Fruit fly (Drosophila melanogaster) whole organism, adult: ENCODE data around the gene Fatp1.

Source experiments
- CG11617 ChIP-seq: fragments of 200-800 bp; sonication (Bioruptor generic); optimal IDR thresholded peaks from 2 replicates; lab custom pipeline; 2017; ENCODE audit warnings: mild to moderate bottlenecking, missing biosample characterization, missing genetic modification reagents, missing genetic modification characterization
- CG12768 ChIP-seq: fragments of 200-800 bp; sonication (Bioruptor generic); optimal IDR thresholded peaks from 2 replicates; lab custom pipeline; 2017; ENCODE audit warnings: missing biosample characterization, missing genetic modification characterization, mild to moderate bottlenecking, moderate library complexity, missing genetic modification reagents
- CG14711 ChIP-seq: fragments of 200-800 bp; sonication (Bioruptor generic); optimal IDR thresholded peaks from 2 replicates; lab custom pipeline; 2018; ENCODE audit warnings: missing biosample characterization, mild to moderate bottlenecking, missing genetic modification characterization, moderate library complexity
- CG1620 ChIP-seq: fragments of 200-800 bp; sonication (Bioruptor generic); optimal IDR thresholded peaks from 2 replicates; lab custom pipeline; 2016; ENCODE audit warnings: missing biosample characterization, missing genetic modification characterization
- CG33017 ChIP-seq: fragments of 200-800 bp; sonication (Bioruptor generic); optimal IDR thresholded peaks from 2 replicates; lab custom pipeline; 2018; ENCODE audit warnings: missing biosample characterization, mild to moderate bottlenecking, missing genetic modification characterization, moderate library complexity
- CG5204 ChIP-seq: fragments of 200-800 bp; sonication (Bioruptor generic); optimal IDR thresholded peaks from 2 replicates; lab custom pipeline; 2016; ENCODE audit warnings: missing biosample characterization, missing genetic modification characterization
- CG7045 ChIP-seq: fragments of 200-800 bp; sonication (Bioruptor generic); optimal IDR thresholded peaks from 2 replicates; lab custom pipeline; 2017; ENCODE audit warnings: missing biosample characterization, mild to moderate bottlenecking, missing genetic modification characterization
- CG7101 ChIP-seq: fragments of 200-800 bp; sonication (Bioruptor generic); optimal IDR thresholded peaks from 2 replicates; lab custom pipeline; 2018; ENCODE audit warnings: missing biosample characterization, mild to moderate bottlenecking, missing genetic modification characterization, moderate library complexity
- Clk ChIP-seq: fragments of 200-800 bp; sonication (Bioruptor generic); optimal IDR thresholded peaks from 2 replicates; lab custom pipeline; 2017; ENCODE audit warnings: missing biosample characterization, missing genetic modification characterization
- Crg-1 ChIP-seq: fragments of 200-800 bp; sonication (Bioruptor generic); optimal IDR thresholded peaks from 2 replicates; lab custom pipeline; 2016; ENCODE audit warnings: missing biosample characterization, missing genetic modification characterization
- Hr96 ChIP-seq: fragments of 200-800 bp; sonication (Bioruptor generic); optimal IDR thresholded peaks from 2 replicates; lab custom pipeline; 2016; ENCODE audit warnings: missing biosample characterization, missing genetic modification characterization
- Mnt ChIP-seq: fragments of 200-800 bp; sonication (Bioruptor generic); optimal IDR thresholded peaks from 2 replicates; lab custom pipeline; 2016; ENCODE audit warnings: missing biosample characterization, mild to moderate bottlenecking, missing genetic modification characterization
- bab1 ChIP-seq: fragments of 200-800 bp; sonication (Bioruptor generic); optimal IDR thresholded peaks from 3 replicates; lab custom pipeline; 2019; ENCODE audit warnings: missing biosample characterization, mild to moderate bottlenecking, missing genetic modification characterization, moderate library complexity
- cic ChIP-seq: fragments of 200-800 bp; sonication (Bioruptor generic); optimal IDR thresholded peaks from 2 replicates; lab custom pipeline; 2017; ENCODE audit warnings: missing biosample characterization, mild to moderate bottlenecking, missing genetic modification characterization, moderate library complexity
- cnc ChIP-seq, 2 experiments: fragments of >200 bp; optimal IDR thresholded peaks; 2 replicates each; lab custom pipeline; 2017
- kay ChIP-seq: fragments of 200-800 bp; sonication (Bioruptor generic); peaks from one replicate; lab custom pipeline; 2016; ENCODE audit warnings: missing biosample characterization, missing genetic modification characterization, borderline replicate concordance
- ovo ChIP-seq: fragments of 200-800 bp; sonication (Bioruptor generic); optimal IDR thresholded peaks from 2 replicates; lab custom pipeline; 2016; ENCODE audit warnings: missing biosample characterization, missing genetic modification characterization
- pad ChIP-seq: fragments of 200-800 bp; sonication (Bioruptor generic); optimal IDR thresholded peaks from 3 replicates; lab custom pipeline; 2017; ENCODE audit warnings: missing biosample characterization, missing genetic modification characterization, mild to moderate bottlenecking, moderate library complexity, missing genetic modification reagents
- tj ChIP-seq: fragments of 200-800 bp; sonication (Bioruptor generic); optimal IDR thresholded peaks from 3 replicates; lab custom pipeline; 2017; ENCODE audit warnings: missing biosample characterization, mild to moderate bottlenecking, missing genetic modification characterization, moderate library complexity
- toe ChIP-seq: fragments of 200-800 bp; sonication (Bioruptor generic); optimal IDR thresholded peaks from 2 replicates; lab custom pipeline; 2016; ENCODE audit warnings: missing biosample characterization, missing genetic modification characterization

Fatp1 gene

DNA sequence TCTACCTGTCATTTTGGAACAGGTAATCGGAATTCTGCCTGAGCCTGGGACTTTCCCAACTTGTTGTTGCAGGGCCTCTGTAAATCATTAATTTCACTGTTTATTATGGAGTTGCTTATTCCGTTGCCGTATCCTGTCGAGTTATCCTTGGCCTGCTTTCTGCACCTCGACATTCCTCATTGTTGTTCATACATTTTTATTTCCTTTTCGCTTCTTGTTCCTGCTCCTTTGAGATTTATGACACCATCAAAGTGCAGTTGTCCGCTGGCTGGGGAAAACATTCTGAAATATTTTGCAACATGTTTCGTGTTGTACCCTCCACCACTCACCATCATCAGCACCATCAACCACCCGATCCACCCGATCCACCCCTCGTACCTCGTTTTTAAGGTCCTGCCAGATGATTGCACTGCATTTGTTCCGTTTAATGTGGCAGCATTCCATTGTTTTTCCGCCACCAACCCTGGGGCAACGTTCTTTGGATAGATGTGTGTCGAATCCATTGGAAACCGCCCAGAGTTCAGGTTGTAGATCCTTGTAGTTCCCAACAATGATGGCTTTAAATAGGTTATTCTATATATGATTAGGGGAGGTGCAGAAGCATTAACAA, 31.9 kb upstream of the Fatp1 start:
- no peak for TF ChIP-seq kay (GFP tag; lab: Kevin White, UChicago)
- TF ChIP-seq Crg-1, result no peak
- TF ChIP-seq ovo (GFP tag; lab: Kevin White, UChicago), result no peak
- TF ChIP-seq CG1620 (GFP tag; lab: Kevin White, UChicago), result no peak
- TF ChIP-seq tj (GFP tag; lab: Kevin White, UChicago), result no peak
- TF ChIP-seq pad (GFP tag; lab: Kevin White, UChicago), result no peak
- TF ChIP-seq cic, result no peak
- no peak for TF ChIP-seq bab1 (GFP tag; lab: Kevin White, UChicago)
- TF ChIP-seq CG12768 (GFP tag; lab: Kevin White, UChicago), result no peak
- no peak for TF ChIP-seq CG7101 (tag; lab: Kevin White, UChicago)
- no peak for TF ChIP-seq cnc (optimal IDR thresholded peaks at IDR 0.05; lab: Kevin White, UChicago)
- TF ChIP-seq CG14711, result no peak
- TF ChIP-seq toe (GFP tag; lab: Kevin White, UChicago), result no peak
- TF ChIP-seq CG33017 (tag; lab: Kevin White, UChicago), result no peak
- TF ChIP-seq CG5204, result no peak

DNA sequence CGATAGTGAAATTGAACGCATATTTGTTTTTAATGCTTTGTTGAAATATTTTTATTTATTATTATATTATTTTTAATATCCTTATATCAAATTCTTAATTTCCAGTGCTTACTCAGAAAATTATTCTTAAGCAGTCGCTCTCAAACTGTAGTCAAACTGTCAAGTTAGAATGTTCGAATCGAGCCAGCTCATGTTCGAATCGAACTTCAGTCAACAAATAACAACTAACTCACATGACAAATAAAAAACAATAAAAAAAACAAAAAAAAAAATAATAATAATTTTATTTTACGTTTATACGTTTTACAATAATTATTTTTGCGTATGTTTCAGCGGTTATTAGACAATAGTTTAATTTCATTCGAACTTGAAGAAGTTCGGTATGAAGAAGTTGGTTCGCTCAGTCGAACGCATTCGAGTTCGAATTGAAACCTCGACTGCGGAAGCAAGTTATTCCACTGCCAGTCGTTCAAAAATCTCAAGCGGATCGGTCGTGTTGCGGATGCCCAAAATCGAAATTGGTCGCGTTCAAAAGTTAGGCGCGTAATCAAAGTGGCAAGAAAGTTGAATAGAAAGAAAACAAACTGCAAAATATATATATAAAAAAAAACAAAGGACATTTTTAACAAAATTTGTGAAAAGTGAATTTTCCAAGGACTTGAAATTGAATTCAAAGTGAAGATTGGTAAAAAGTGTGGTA, 27.6 kb upstream of the Fatp1 start, which contains the start of gene Trim9:
Gene Trim9, plus strand, starts transcription at position 463 of the 700 bp plus-strand sequence.
- peak; percentile 51 for TF ChIP-seq kay (GFP tag; lab: Kevin White, UChicago)
- no peak for TF ChIP-seq CG11617 (GFP tag; lab: Kevin White, UChicago)

DNA sequence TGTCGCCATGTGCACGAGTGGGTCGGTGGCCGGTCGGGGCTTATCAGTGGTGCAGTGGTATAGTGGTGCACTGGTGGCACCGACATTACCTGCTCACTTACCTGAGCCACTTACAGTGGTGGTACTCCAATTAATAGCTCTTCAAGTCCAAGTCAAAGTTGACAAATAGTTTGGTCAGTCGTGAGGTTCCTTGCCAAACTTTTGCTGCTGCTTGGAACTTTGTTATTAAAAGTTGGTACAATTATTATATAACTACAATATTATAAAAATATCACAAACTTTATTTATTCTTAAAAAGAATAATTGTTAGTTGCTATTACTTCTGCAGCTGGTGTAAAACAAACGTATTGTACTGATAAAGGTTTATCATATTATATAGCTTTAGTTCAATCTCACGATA, 27.0 kb upstream of the Fatp1 start:
- no peak for TF ChIP-seq CG14711
- no peak for TF ChIP-seq Hr96 (GFP tag; lab: Kevin White, UChicago)
- no peak for TF ChIP-seq tj (GFP tag; lab: Kevin White, UChicago)
- TF ChIP-seq CG7101 (tag; lab: Kevin White, UChicago), result peak; percentile 65
- TF ChIP-seq Mnt (GFP tag; lab: Kevin White, UChicago), result peak; percentile 39
- TF ChIP-seq pad (GFP tag; lab: Kevin White, UChicago), result no peak
- no peak for TF ChIP-seq CG1620 (GFP tag; lab: Kevin White, UChicago)
- no peak for TF ChIP-seq ovo (GFP tag; lab: Kevin White, UChicago)
- no peak for TF ChIP-seq CG7045 (GFP tag; lab: Kevin White, UChicago)
- peak; percentile 28 for TF ChIP-seq CG11617 (GFP tag; lab: Kevin White, UChicago)
- no peak for TF ChIP-seq toe (GFP tag; lab: Kevin White, UChicago)
- no peak for TF ChIP-seq CG12768 (GFP tag; lab: Kevin White, UChicago)
- TF ChIP-seq cic, result no peak
- TF ChIP-seq CG5204, result no peak
- no peak for TF ChIP-seq kay (GFP tag; lab: Kevin White, UChicago)
- TF ChIP-seq Crg-1, result no peak
- TF ChIP-seq cnc (optimal IDR thresholded peaks at IDR 0.05; lab: Kevin White, UChicago), result no peak
- no peak for TF ChIP-seq CG33017 (tag; lab: Kevin White, UChicago)
- TF ChIP-seq bab1 (GFP tag; lab: Kevin White, UChicago), result no peak
- no peak for TF ChIP-seq Clk

DNA sequence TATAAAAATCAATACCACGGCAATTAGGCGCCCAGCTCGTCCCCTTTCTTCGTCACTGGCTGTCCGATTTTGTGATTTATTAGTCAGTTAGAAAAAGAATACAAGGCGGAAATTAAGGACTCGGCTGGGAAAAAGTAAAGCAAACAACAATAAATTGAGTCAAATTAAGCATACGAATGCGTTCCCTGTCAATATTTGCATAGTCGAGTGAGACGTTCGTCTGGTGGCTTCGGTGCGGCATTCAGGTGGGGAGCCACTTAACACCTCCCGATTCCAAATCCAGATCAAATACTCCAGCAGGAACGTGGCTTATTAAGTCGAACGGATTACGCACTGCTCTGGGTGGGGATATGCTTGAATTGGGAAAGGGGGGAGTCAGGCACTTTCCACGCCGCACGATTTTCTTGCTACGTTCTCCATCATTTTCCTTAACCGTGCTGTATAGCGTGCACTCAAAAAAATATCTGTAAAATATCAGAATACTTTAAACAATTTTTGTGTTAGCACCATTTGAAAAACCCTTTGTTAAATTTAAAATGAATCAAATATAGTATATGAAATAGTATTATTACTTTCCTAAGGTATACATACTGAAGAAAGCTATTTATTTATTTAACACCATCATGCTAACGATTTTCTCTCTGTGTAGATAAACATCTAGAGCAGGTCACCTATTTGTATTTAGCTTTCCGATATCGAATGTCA, 26.2 kb upstream of the Fatp1 start:
- TF ChIP-seq CG7045 (GFP tag; lab: Kevin White, UChicago) (no peak), toe (GFP tag; lab: Kevin White, UChicago) (no peak), CG33017 (tag; lab: Kevin White, UChicago) (no peak), CG1620 (GFP tag; lab: Kevin White, UChicago) (no peak), CG12768 (GFP tag; lab: Kevin White, UChicago) (no peak), pad (GFP tag; lab: Kevin White, UChicago) (no peak)

DNA sequence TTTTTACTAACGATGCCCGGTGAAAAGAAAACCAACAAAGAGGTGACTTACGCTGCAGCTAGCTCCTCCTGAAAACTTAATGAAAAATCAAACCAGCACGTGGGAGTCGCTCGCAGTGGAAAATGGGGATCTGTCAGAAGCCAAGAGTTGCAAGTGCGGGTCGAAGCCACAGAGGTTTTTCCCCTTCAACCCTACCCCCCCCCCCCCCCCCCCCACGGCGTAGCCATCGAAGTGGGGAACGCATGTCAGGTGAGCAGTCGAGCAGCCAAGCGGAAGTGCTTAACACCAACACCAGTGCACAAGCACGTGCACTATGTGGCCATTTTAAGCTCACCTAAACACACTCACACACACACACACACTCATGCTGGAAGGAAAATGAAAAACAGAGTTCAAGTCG, 22.3 kb upstream of the Fatp1 start:
- TF ChIP-seq Crg-1, result no peak
- TF ChIP-seq CG7045 (GFP tag; lab: Kevin White, UChicago), result no peak
- TF ChIP-seq CG5204, result no peak
- TF ChIP-seq ovo (GFP tag; lab: Kevin White, UChicago), result no peak
- TF ChIP-seq cnc (optimal IDR thresholded peaks at IDR 0.05; lab: Kevin White, UChicago), result no peak
- no peak for TF ChIP-seq Clk
- no peak for TF ChIP-seq tj (GFP tag; lab: Kevin White, UChicago)
- TF ChIP-seq CG33017 (tag; lab: Kevin White, UChicago), result no peak
- TF ChIP-seq Mnt (GFP tag; lab: Kevin White, UChicago), result no peak
- TF ChIP-seq Hr96 (GFP tag; lab: Kevin White, UChicago), result no peak
- no peak for TF ChIP-seq CG11617 (GFP tag; lab: Kevin White, UChicago)
- no peak for TF ChIP-seq pad (GFP tag; lab: Kevin White, UChicago)
- TF ChIP-seq cic, result no peak
- TF ChIP-seq bab1 (GFP tag; lab: Kevin White, UChicago), result no peak
- no peak for TF ChIP-seq toe (GFP tag; lab: Kevin White, UChicago)
- TF ChIP-seq CG1620 (GFP tag; lab: Kevin White, UChicago), result no peak
- TF ChIP-seq CG7101 (tag; lab: Kevin White, UChicago), result no peak
- TF ChIP-seq CG12768 (GFP tag; lab: Kevin White, UChicago), result no peak
- TF ChIP-seq CG14711, result no peak
